Worm (Caenorhabditis elegans): Measurements from ENCODE around the gene F57C2.5.
A peak's percentile ranks its signal among the peaks of the same experiment; 100 is the strongest.

F57C2.5 gene

DNA sequence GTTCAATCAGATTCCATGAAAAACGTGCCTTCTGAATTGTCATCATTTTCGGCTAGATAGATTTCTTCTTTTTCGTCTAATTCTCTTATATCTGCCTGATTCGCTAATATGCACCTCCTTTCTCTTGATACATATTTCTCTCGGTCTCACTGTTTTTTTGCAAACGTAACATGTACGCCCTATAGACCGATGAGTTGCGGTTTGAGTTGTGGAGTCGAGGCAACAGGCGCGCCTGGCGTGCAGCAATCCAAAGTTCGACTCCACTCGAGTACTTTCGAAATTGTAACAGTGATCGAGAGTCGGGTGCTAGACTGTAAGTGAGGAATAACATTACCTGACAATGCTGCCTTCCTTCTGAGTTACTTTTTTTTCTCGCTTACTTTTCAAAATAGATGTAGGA is 31.2 kb downstream of the F57C2.5 start (continued):
- TF ChIP-seq egrh-3 (GFP tag; IDR thresholded peaks at IDR 0.05): peak; percentile 58; the same call in 1 of the 2 replicates
- TF ChIP-seq F39B2.1 (GFP tag; IDR thresholded peaks at IDR 0.05): no peak
- TF ChIP-seq ztf-22 (GFP tag; optimal IDR thresholded peaks at IDR 0.05): peak; percentile 74
- TF ChIP-seq aptf-2 (GFP tag; conservative IDR thresholded peaks at IDR 0.05): peak; percentile 72; the same call in 1 of the 2 replicates
- peak; percentile 63 to 65 for TF ChIP-seq let-607 (tag; optimal IDR thresholded peaks at IDR 0.05)
- TF ChIP-seq T26A5.8 (tag; optimal IDR thresholded peaks at IDR 0.05): peak; percentile 16
- TF ChIP-seq bed-1 (GFP tag; IDR thresholded peaks at IDR 0.05): no peak
- TF ChIP-seq ceh-58 (GFP tag; IDR thresholded peaks at IDR 0.05): 0 out of 2 replicates have a peak, but pooled peaks have one; percentile 75
- TF ChIP-seq ccch-3 (GFP tag; optimal IDR thresholded peaks at IDR 0.05): no peak
- TF ChIP-seq F57C9.4 (tag; optimal IDR thresholded peaks at IDR 0.05): peak; percentile 76
- peak; percentile 86 for TF ChIP-seq lin-54 (GFP tag; optimal IDR thresholded peaks at IDR 0.05)
- TF ChIP-seq snpc-3.4 (tag; optimal IDR thresholded peaks at IDR 0.05): peak; percentile 85
- TF ChIP-seq unc-62 (GFP tag; optimal IDR thresholded peaks at IDR 0.05): no peak
- TF ChIP-seq hlh-12 (tag; optimal IDR thresholded peaks at IDR 0.05): peak; percentile 31
- peak; percentile 92 for TF ChIP-seq chd-7 (tag; optimal IDR thresholded peaks at IDR 0.05)
- TF ChIP-seq F57A8.1 (GFP tag; optimal IDR thresholded peaks at IDR 0.05): peak; percentile 92
- peak; percentile 78; the same call in 1 of the 2 replicates for TF ChIP-seq hmg-20 (GFP tag; IDR thresholded peaks at IDR 0.05)
- TF ChIP-seq F55B11.4 (tag; optimal IDR thresholded peaks at IDR 0.05; ENCODE audit: borderline replicate concordance, insufficient read depth): peak; percentile 48
- TF ChIP-seq C06A6.2 (GFP tag; conservative IDR thresholded peaks at IDR 0.05): peak; percentile 66
- TF ChIP-seq ama-1 (optimal IDR thresholded peaks at IDR 0.05): peak; percentile 9
- peak; percentile 46 to 95 for TF ChIP-seq ama-1 (GFP tag; optimal IDR thresholded peaks at IDR 0.05)
- TF ChIP-seq athp-1 (tag; optimal IDR thresholded peaks at IDR 0.05): peak; percentile 77
- TF ChIP-seq F10E7.11 (tag; optimal IDR thresholded peaks at IDR 0.05): peak; percentile 70
- TF ChIP-seq ztf-26 (tag; optimal IDR thresholded peaks at IDR 0.05): peak; percentile 91
- no peak for TF ChIP-seq egl-18 (GFP tag; IDR thresholded peaks at IDR 0.05)
- TF ChIP-seq him-1 (tag; optimal IDR thresholded peaks at IDR 0.05): peak; percentile 95
- peak; percentile 8 for TF ChIP-seq sdz-38 (tag; optimal IDR thresholded peaks at IDR 0.05)
- TF ChIP-seq tbx-9 (tag; optimal IDR thresholded peaks at IDR 0.05; ENCODE audit: borderline replicate concordance): peak; percentile 59
- TF ChIP-seq ceh-100 (GFP tag; IDR thresholded peaks at IDR 0.05): peak; percentile 67
- peak; percentile 36; the same call in 1 of the 2 replicates for TF ChIP-seq Y67H2A.10 (GFP tag; conservative IDR thresholded peaks at IDR 0.05)
- TF ChIP-seq rec-8 (tag; optimal IDR thresholded peaks at IDR 0.05): peak; percentile 86 to 91
- TF ChIP-seq B0336.3 (GFP tag; IDR thresholded peaks at IDR 0.05): peak; percentile 87
- peak; percentile 99 for TF ChIP-seq lin-26 (GFP tag; IDR thresholded peaks at IDR 0.05)
- no peak for TF ChIP-seq dpff-1 (tag; optimal IDR thresholded peaks at IDR 0.05)
- peak; percentile 58 for TF ChIP-seq lsy-27 (tag; optimal IDR thresholded peaks at IDR 0.05; ENCODE audit: borderline replicate concordance, insufficient read depth)
- peak; percentile 87 for TF ChIP-seq ztf-18 (tag; optimal IDR thresholded peaks at IDR 0.05)
- peak; percentile 84 for TF ChIP-seq D2030.7 (GFP tag; IDR thresholded peaks at IDR 0.05)
- TF ChIP-seq F23B12.7 (tag; optimal IDR thresholded peaks at IDR 0.05; ENCODE audit: insufficient read depth): peak; percentile 96
- peak; percentile 42 for TF ChIP-seq F22D6.2 (tag; optimal IDR thresholded peaks at IDR 0.05)
- peak; percentile 58 for TF ChIP-seq ceh-79 (tag; optimal IDR thresholded peaks at IDR 0.05)
- peak; percentile 14 for TF ChIP-seq dpl-1 (GFP tag; optimal IDR thresholded peaks at IDR 0.05)
- peak; percentile 96 for TF ChIP-seq zim-3 (tag; optimal IDR thresholded peaks at IDR 0.05)
- peak in 1 of 3 experiments; percentile 79 for TF ChIP-seq lin-35 (GFP tag; optimal IDR thresholded peaks at IDR 0.05)
- 0 out of 2 replicates have a peak, but pooled peaks have one; percentile 11 for TF ChIP-seq madf-3 (GFP tag; IDR thresholded peaks at IDR 0.05)
- TF ChIP-seq mxl-1 (tag; optimal IDR thresholded peaks at IDR 0.05): peak; percentile 95
- TF ChIP-seq ztf-25 (GFP tag; IDR thresholded peaks at IDR 0.05): peak; percentile 93
- TF ChIP-seq madf-10 (tag; optimal IDR thresholded peaks at IDR 0.05): peak; percentile 90
- TF ChIP-seq atf-7 (tag; optimal IDR thresholded peaks at IDR 0.05): peak; percentile 86
- peak; percentile 97 for TF ChIP-seq nhr-90 (tag; optimal IDR thresholded peaks at IDR 0.05)

Data from whole organism, young adult.